Worm (Caenorhabditis elegans) whole organism, young adult: Measurements from ENCODE around the gene K06H7.8.
A peak's percentile ranks its signal among the peaks of the same experiment; 100 is the strongest.

ENCODE experiments used
- C06A6.2 ChIP-seq: fragments of 200-800 bp; sonication (Bioruptor generic); conservative IDR thresholded peaks from 2 replicates; pipeline ENCODE4 v1.3.6; 2022; ENCODE audit warnings: missing genetic modification characterization, missing compliant biosample characterization
- C17E4.6 ChIP-seq: fragments of 200-800 bp; sonication (Bioruptor generic); IDR thresholded peaks from 2 replicates; pipeline ENCODE4 v1.3.6; 2022; ENCODE audit warnings: missing genetic modification reagents, missing genetic modification characterization, missing compliant biosample characterization
- F22D6.2 ChIP-seq: sonication (generic microtip); optimal IDR thresholded peaks from 2 replicates; lab custom pipeline; 2016; ENCODE audit warnings: mild to moderate bottlenecking, missing genetic modification characterization, missing compliant biosample characterization
- F33H1.4 ChIP-seq: fragments of 200-800 bp; sonication (Bioruptor generic); IDR thresholded peaks from 2 replicates; pipeline ENCODE4 v1.3.6; 2022; ENCODE audit warnings: missing genetic modification reagents, missing genetic modification characterization, missing compliant biosample characterization
- F49E8.2 ChIP-seq: sonication (generic microtip); optimal IDR thresholded peaks from 3 replicates; lab custom pipeline; 2017; ENCODE audit warnings: missing genetic modification characterization, mild to moderate bottlenecking, missing compliant biosample characterization, antibody characterized with exemption, moderate library complexity; ENCODE audit not compliant: insufficient read depth
- F55B11.4 ChIP-seq: sonication (generic microtip); optimal IDR thresholded peaks from 2 replicates; lab custom pipeline; 2016; ENCODE audit warnings: missing compliant biosample characterization, missing genetic modification characterization, borderline replicate concordance; ENCODE audit not compliant: insufficient read depth
- F57C9.4 ChIP-seq: sonication (generic microtip); optimal IDR thresholded peaks from 2 replicates; lab custom pipeline; 2017; ENCODE audit warnings: mild to moderate bottlenecking, missing genetic modification characterization, missing compliant biosample characterization
- T26A5.8 ChIP-seq: sonication (generic microtip); optimal IDR thresholded peaks from 2 replicates; lab custom pipeline; 2016; ENCODE audit warnings: missing genetic modification characterization, missing compliant biosample characterization
- Y53F4B.3 ChIP-seq: fragments of 200-800 bp; sonication (Bioruptor generic); IDR thresholded peaks from 2 replicates; pipeline ENCODE4 v1.3.6; 2022; ENCODE audit warnings: missing genetic modification reagents, missing genetic modification characterization, missing compliant biosample characterization
- Y56A3A.18 ChIP-seq: fragments of 200-800 bp; sonication (Bioruptor generic); IDR thresholded peaks from 2 replicates; pipeline ENCODE4 v1.3.6; 2022; ENCODE audit warnings: missing genetic modification reagents, missing genetic modification characterization, missing compliant biosample characterization
- Y67H2A.10 ChIP-seq: fragments of 200-800 bp; sonication (Bioruptor generic); conservative IDR thresholded peaks from 2 replicates; pipeline ENCODE4 v1.3.6; 2022; ENCODE audit warnings: missing genetic modification reagents, missing genetic modification characterization, missing compliant biosample characterization
- Y95B8A.8 ChIP-seq: fragments of 200-800 bp; sonication (Bioruptor generic); IDR thresholded peaks from 2 replicates; pipeline ENCODE4 v1.3.6; 2022; ENCODE audit warnings: missing genetic modification reagents, missing genetic modification characterization, missing compliant biosample characterization
- ZK185.1 ChIP-seq: sonication (generic microtip); optimal IDR thresholded peaks from 2 replicates; lab custom pipeline; 2016; ENCODE audit warnings: mild to moderate bottlenecking, missing genetic modification characterization, missing compliant biosample characterization; ENCODE audit not compliant: poor library complexity, severe bottlenecking
- akir-1 ChIP-seq: fragments of 200-800 bp; sonication (Bioruptor generic); optimal IDR thresholded peaks from 2 replicates; lab custom pipeline; 2018; ENCODE audit warnings: mild to moderate bottlenecking, missing genetic modification characterization, moderate library complexity, missing compliant biosample characterization
- ama-1 ChIP-seq, 3 experiments: fragments of 150-350 bp in 1 of 3; sonication (generic microtip) in 2 of 3; optimal IDR thresholded peaks; 2 replicates each; lab custom pipeline; 2014 to 2018; ENCODE audit warnings: missing biosample characterization in 2 of 3, missing genetic modification characterization in 2 of 3, missing genetic modification reagents in 2 of 3
- aptf-2 ChIP-seq: fragments of 200-800 bp; sonication (Bioruptor generic); conservative IDR thresholded peaks from 2 replicates; pipeline ENCODE4 v1.3.6; 2022; ENCODE audit warnings: missing genetic modification reagents, missing genetic modification characterization, missing compliant biosample characterization
- athp-1 ChIP-seq: sonication (generic microtip); optimal IDR thresholded peaks from 2 replicates; lab custom pipeline; 2017; ENCODE audit warnings: mild to moderate bottlenecking, missing genetic modification characterization, missing compliant biosample characterization
- attf-3 ChIP-seq: fragments of 200-800 bp; sonication (Bioruptor generic); conservative IDR thresholded peaks from 2 replicates; pipeline ENCODE4 v1.3.6; 2022; ENCODE audit warnings: missing genetic modification reagents, missing genetic modification characterization, missing compliant biosample characterization
- attf-5 ChIP-seq: fragments of 200-800 bp; sonication (Bioruptor generic); optimal IDR thresholded peaks from 2 replicates; lab custom pipeline; 2018; ENCODE audit warnings: mild to moderate bottlenecking, missing genetic modification characterization, missing compliant biosample characterization
- attf-6 ChIP-seq: fragments of 200-800 bp; sonication (Bioruptor generic); IDR thresholded peaks from 2 replicates; pipeline ENCODE4 v1.3.6; 2022; ENCODE audit warnings: missing genetic modification reagents, missing genetic modification characterization, missing compliant biosample characterization
- bed-1 ChIP-seq: fragments of 200-800 bp; sonication (Bioruptor generic); IDR thresholded peaks from 2 replicates; pipeline ENCODE4 v1.3.6; 2022; ENCODE audit warnings: missing genetic modification reagents, missing genetic modification characterization, missing compliant biosample characterization
- bed-2 ChIP-seq: fragments of 200-800 bp; sonication (Bioruptor generic); IDR thresholded peaks from 2 replicates; pipeline ENCODE4 v1.3.6; 2022; ENCODE audit warnings: missing genetic modification reagents, missing genetic modification characterization, missing compliant biosample characterization
- ceh-27 ChIP-seq: fragments of 200-800 bp; sonication (Bioruptor generic); optimal IDR thresholded peaks from 2 replicates; lab custom pipeline; 2018; ENCODE audit warnings: mild to moderate bottlenecking, missing genetic modification characterization, moderate library complexity, missing compliant biosample characterization
- ceh-40 ChIP-seq: fragments of 200-800 bp; sonication (Bioruptor generic); IDR thresholded peaks from 2 replicates; pipeline ENCODE4 v1.3.6; 2022; ENCODE audit warnings: missing genetic modification characterization, missing compliant biosample characterization
- ceh-58 ChIP-seq: fragments of 200-800 bp; sonication (Bioruptor generic); IDR thresholded peaks from 2 replicates; pipeline ENCODE4 v1.3.6; 2022; ENCODE audit warnings: missing genetic modification characterization, missing compliant biosample characterization
- chd-7 ChIP-seq: sonication (generic microtip); optimal IDR thresholded peaks from 2 replicates; lab custom pipeline; 2016; ENCODE audit warnings: mild to moderate bottlenecking, missing genetic modification characterization, moderate library complexity, missing compliant biosample characterization
- egl-18 ChIP-seq: fragments of 200-800 bp; sonication (Bioruptor generic); IDR thresholded peaks from 2 replicates; pipeline ENCODE4 v1.3.6; 2022; ENCODE audit warnings: missing genetic modification reagents, missing genetic modification characterization, missing compliant biosample characterization
- ekl-4 ChIP-seq: fragments of 200-800 bp; sonication (Bioruptor generic); IDR thresholded peaks from 2 replicates; pipeline ENCODE4 v1.3.6; 2022; ENCODE audit warnings: missing genetic modification reagents, missing genetic modification characterization, missing compliant biosample characterization
- fkh-3 ChIP-seq: sonication (generic microtip); optimal IDR thresholded peaks from 2 replicates; lab custom pipeline; 2016; ENCODE audit warnings: mild to moderate bottlenecking, missing genetic modification characterization, missing compliant biosample characterization
- hlh-12 ChIP-seq: sonication (generic microtip); optimal IDR thresholded peaks from 2 replicates; lab custom pipeline; 2016; ENCODE audit warnings: missing genetic modification characterization, missing compliant biosample characterization
- hlh-26 ChIP-seq: fragments of 200-800 bp; sonication (Bioruptor generic); conservative IDR thresholded peaks from 2 replicates; pipeline ENCODE4 v1.3.6; 2022; ENCODE audit warnings: missing genetic modification reagents, missing genetic modification characterization, missing compliant biosample characterization
- hmg-1.2 ChIP-seq: fragments of 200-800 bp; sonication (Bioruptor generic); IDR thresholded peaks from 2 replicates; pipeline ENCODE4 v1.3.6; 2022; ENCODE audit warnings: missing genetic modification reagents, missing genetic modification characterization, missing compliant biosample characterization
- lag-1 ChIP-seq: fragments of 200-800 bp; sonication (Bioruptor generic); IDR thresholded peaks from 2 replicates; pipeline ENCODE4 v1.3.6; 2022; ENCODE audit warnings: missing genetic modification reagents, missing genetic modification characterization, missing compliant biosample characterization
- let-526 ChIP-seq: fragments of 200-800 bp; sonication (Bioruptor generic); IDR thresholded peaks from 2 replicates; pipeline ENCODE4 v1.3.6; 2022; ENCODE audit warnings: missing genetic modification reagents, missing genetic modification characterization, missing compliant biosample characterization
- lin-54 ChIP-seq: fragments of 200-800 bp; sonication (Bioruptor generic); optimal IDR thresholded peaks from 2 replicates; lab custom pipeline; 2018; ENCODE audit warnings: mild to moderate bottlenecking, missing genetic modification characterization, missing compliant biosample characterization
- madf-3 ChIP-seq: fragments of 200-800 bp; sonication (Bioruptor generic); IDR thresholded peaks from 2 replicates; pipeline ENCODE4 v1.3.6; 2022; ENCODE audit warnings: missing genetic modification reagents, missing genetic modification characterization, missing compliant biosample characterization
- mcd-1 ChIP-seq: fragments of 200-800 bp; sonication (Bioruptor generic); IDR thresholded peaks from 2 replicates; pipeline ENCODE4 v1.3.6; 2022; ENCODE audit warnings: missing genetic modification reagents, missing genetic modification characterization, missing compliant biosample characterization
- mxl-1 ChIP-seq: sonication (generic microtip); optimal IDR thresholded peaks from 2 replicates; lab custom pipeline; 2016; ENCODE audit warnings: missing genetic modification characterization, missing compliant biosample characterization
- nfya-2 ChIP-seq: fragments of 200-800 bp; sonication (Bioruptor generic); IDR thresholded peaks from 2 replicates; pipeline ENCODE4 v1.3.6; 2022; ENCODE audit warnings: missing genetic modification reagents, missing genetic modification characterization, missing compliant biosample characterization
- nfyb-1 ChIP-seq: fragments of 200-800 bp; sonication (Bioruptor generic); IDR thresholded peaks from 2 replicates; pipeline ENCODE4 v1.3.6; 2022; ENCODE audit warnings: missing genetic modification reagents, missing genetic modification characterization, missing compliant biosample characterization
- nhr-27 ChIP-seq: fragments of 200-800 bp; sonication (Bioruptor generic); optimal IDR thresholded peaks from 2 replicates; lab custom pipeline; 2018; ENCODE audit warnings: mild to moderate bottlenecking, missing genetic modification characterization, moderate library complexity, missing compliant biosample characterization
- nhr-80 ChIP-seq: sonication (generic microtip); optimal IDR thresholded peaks from 2 replicates; lab custom pipeline; 2016; ENCODE audit warnings: missing genetic modification characterization, missing compliant biosample characterization
- pha-4 ChIP-seq: fragments of 150-350 bp; sonication (generic microtip); optimal IDR thresholded peaks from 2 replicates; lab custom pipeline; 2014; ENCODE audit warnings: missing biosample characterization, missing genetic modification reagents, missing genetic modification characterization
- repo-1 ChIP-seq: sonication (generic microtip); optimal IDR thresholded peaks from 2 replicates; lab custom pipeline; 2017; ENCODE audit warnings: mild to moderate bottlenecking, missing genetic modification characterization, missing compliant biosample characterization
- tlf-1 ChIP-seq: fragments of 200-800 bp; sonication (Bioruptor generic); optimal IDR thresholded peaks from 2 replicates; lab custom pipeline; 2018; ENCODE audit warnings: mild to moderate bottlenecking, missing genetic modification characterization, missing compliant biosample characterization
- unc-130 ChIP-seq: sonication (generic microtip); optimal IDR thresholded peaks from 2 replicates; lab custom pipeline; 2016; ENCODE audit warnings: missing genetic modification reagents, missing genetic modification characterization, missing compliant biosample characterization
- ztf-22 ChIP-seq: fragments of 200-800 bp; sonication (Bioruptor generic); optimal IDR thresholded peaks from 2 replicates; lab custom pipeline; 2018; ENCODE audit warnings: mild to moderate bottlenecking, missing genetic modification characterization, moderate library complexity, missing compliant biosample characterization

K06H7.8 gene

ce11 chrIII:8100960-8101359 is 2.9 kb upstream of the K06H7.8 start, which contains the start of gene plk-1 (continued):
- TF ChIP-seq F57C9.4 (tag; lab: Kevin White, UChicago) (no peak), ztf-22 (GFP tag; lab: Kevin White, UChicago) (no peak), fkh-3 (no peak), tlf-1 (GFP tag; lab: Kevin White, UChicago) (peak; percentile 88), F55B11.4 (tag; lab: Kevin White, UChicago) (no peak), ceh-40 (no peak), repo-1 (tag; lab: Kevin White, UChicago) (no peak), nfyb-1 (GFP tag; lab: Robert Waterston, UW) (no peak), nhr-27 (no peak), pha-4 (no peak), F22D6.2 (tag; lab: Kevin White, UChicago) (no peak), athp-1 (tag; lab: Kevin White, UChicago) (peak; percentile 33), Y56A3A.18 (GFP tag; lab: Robert Waterston, UW) (no peak), ama-1 (optimal IDR thresholded peaks at IDR 0.05; lab: Kevin White, UChicago) (no peak), ama-1 (GFP tag; optimal IDR thresholded peaks at IDR 0.05; lab: Kevin White, UChicago) (no peak), attf-3 (GFP tag; lab: Robert Waterston, UW) (peak; percentile 54), unc-130 (peak; percentile 77), F49E8.2 (tag; lab: Kevin White, UChicago) (peak; percentile 69), bed-2 (GFP tag; lab: Robert Waterston, UW) (no peak), aptf-2 (no peak), ZK185.1 (no peak), nfya-2 (GFP tag; lab: Robert Waterston, UW) (no peak), lag-1 (GFP tag; lab: Robert Waterston, UW) (no peak), ceh-27 (no peak), lin-54 (GFP tag; lab: Kevin White, UChicago) (peak; percentile 86), akir-1 (GFP tag; lab: Kevin White, UChicago) (no peak), Y53F4B.3 (GFP tag; lab: Robert Waterston, UW) (no peak), attf-6 (GFP tag; lab: Robert Waterston, UW) (no peak), F33H1.4 (GFP tag; lab: Robert Waterston, UW) (peak; percentile 95), C17E4.6 (GFP tag; lab: Robert Waterston, UW) (peak; percentile 69; the same call in 1 of the 2 replicates), madf-3 (peak; percentile 86), mxl-1 (tag; lab: Kevin White, UChicago) (no peak), chd-7 (tag; lab: Kevin White, UChicago) (no peak), hlh-26 (GFP tag; lab: Robert Waterston, UW) (no peak), ceh-58 (GFP tag; lab: Robert Waterston, UW) (no peak), Y67H2A.10 (no peak)

- TF ChIP-seq mxl-1 (tag; lab: Kevin White, UChicago) (no peak), fkh-3 (no peak), egl-18 (GFP tag; lab: Robert Waterston, UW) (no peak)
These were observed 1.0 kb upstream of the K06H7.8 start, which contains the start of gene K06H7.1 for ce11 chrIII:8099022-8099421. Gene K06H7.1, plus strand, starts transcription at chrIII:8099322.

ce11 chrIII:8093079-8093623 is 4.9 kb downstream of the K06H7.8 start, which contains the start of gene K06H7.2:
Gene K06H7.2, plus strand, starts transcription at chrIII:8093573.
- TF ChIP-seq hlh-12 (tag; lab: Kevin White, UChicago): no peak
- TF ChIP-seq ceh-27: peak; percentile 4
- no peak for TF ChIP-seq mxl-1 (tag; lab: Kevin White, UChicago)
- no peak for TF ChIP-seq athp-1 (tag; lab: Kevin White, UChicago)
- TF ChIP-seq Y95B8A.8 (GFP tag; lab: Robert Waterston, UW): no peak
- peak; percentile 79 for TF ChIP-seq attf-5 (GFP tag; lab: Kevin White, UChicago)
- TF ChIP-seq C06A6.2: no peak
- 0 out of 2 replicates have a peak, but pooled peaks have one; percentile 12 for TF ChIP-seq hmg-1.2 (GFP tag; lab: Robert Waterston, UW)
- no peak for TF ChIP-seq bed-1 (GFP tag; lab: Robert Waterston, UW)
- peak; percentile 79 for TF ChIP-seq mcd-1 (GFP tag; lab: Robert Waterston, UW)
- no peak for TF ChIP-seq let-526
- TF ChIP-seq unc-130: no peak
- TF ChIP-seq ekl-4: no peak
- TF ChIP-seq T26A5.8: no peak
- peak; percentile 38 for TF ChIP-seq nhr-80 (tag; lab: Kevin White, UChicago)
